Fruit fly (Drosophila melanogaster): ENCODE data around the gene CG18764.

CG18764 gene

dm6 chr3R:11648356-11649355, 22.0 kb downstream of the CG18764 start (continued):
- TF ChIP-seq CG15479 (GFP tag; optimal IDR thresholded peaks at IDR 0.05) (peak; percentile 59), BtbVII (GFP tag; optimal IDR thresholded peaks at IDR 0.05) (peak; percentile 67), klu (GFP tag; IDR thresholded peaks at IDR 0.05) (0 out of 2 replicates have a peak, but pooled peaks have one; percentile 38), Eip74EF (GFP tag; optimal IDR thresholded peaks at IDR 0.05) (no peak), CG5180 (GFP tag; optimal IDR thresholded peaks at IDR 0.05) (peak; percentile 35), mirr (GFP tag; optimal IDR thresholded peaks at IDR 0.05) (no peak), sr (GFP tag; IDR thresholded peaks at IDR 0.05) (peak; percentile 88), sob (GFP tag; IDR thresholded peaks at IDR 0.05) (no peak), Nf-YB (GFP tag; optimal IDR thresholded peaks at IDR 0.05) (no peak), Deaf1 (tag; optimal IDR thresholded peaks at IDR 0.05) (peak; percentile 61), chif (GFP tag; optimal IDR thresholded peaks at IDR 0.05) (no peak), CG8290 (GFP tag; optimal IDR thresholded peaks at IDR 0.05) (no peak), CG8290 (tag; optimal IDR thresholded peaks at IDR 0.05) (peak in 1 of 2 experiments; percentile 6), sens (GFP tag) (peak; percentile 13), Hr78 (GFP tag; optimal IDR thresholded peaks at IDR 0.05) (peak in 1 of 2 experiments; percentile 48), CG16779 (GFP tag; IDR thresholded peaks at IDR 0.05) (0 out of 2 replicates have a peak, but pooled peaks have one; percentile 31), kay (GFP tag; optimal IDR thresholded peaks at IDR 0.05) (no peak), chn (GFP tag; optimal IDR thresholded peaks at IDR 0.05) (no peak), CG3847 (GFP tag; IDR thresholded peaks at IDR 0.05) (0 out of 2 replicates have a peak, but pooled peaks have one; percentile 26), amos (GFP tag; IDR thresholded peaks at IDR 0.05; ENCODE audit: partially characterized antibody) (peak; percentile 12; the same call in 1 of the 2 replicates), unpg (GFP tag; optimal IDR thresholded peaks at IDR 0.05) (no peak), hkb (optimal IDR thresholded peaks at IDR 0.05) (no peak), hkb (GFP tag; IDR thresholded peaks at IDR 0.05) (peak; percentile 20; the same call in 1 of the 2 replicates), CG9932 (GFP tag; IDR thresholded peaks at IDR 0.05) (0 out of 2 replicates have a peak, but pooled peaks have one; percentile 22), ash1 (GFP tag; optimal IDR thresholded peaks at IDR 0.05) (peak; percentile 25), CG3281 (GFP tag; optimal IDR thresholded peaks at IDR 0.05) (no peak), slbo (GFP tag; IDR thresholded peaks at IDR 0.05) (0 out of 2 replicates have a peak, but pooled peaks have one; percentile 31), Bteb2 (GFP tag; optimal IDR thresholded peaks at IDR 0.05) (no peak), CG8388 (GFP tag; optimal IDR thresholded peaks at IDR 0.05) (peak; percentile 35), NK7.1 (GFP tag; optimal IDR thresholded peaks at IDR 0.05) (no peak), Fer1 (GFP tag; optimal IDR thresholded peaks at IDR 0.05) (peak; percentile 33), chm (GFP tag; IDR thresholded peaks at IDR 0.05) (0 out of 2 replicates have a peak, but pooled peaks have one; percentile 37), CG1832 (GFP tag; optimal IDR thresholded peaks at IDR 0.05) (peak; percentile 57)

- peak; percentile 97 for TF ChIP-seq HmgZ (tag; optimal IDR thresholded peaks at IDR 0.05)
- TF ChIP-seq oc (tag; optimal IDR thresholded peaks at IDR 0.05), result peak; percentile 93
- no peak for TF ChIP-seq CG6791 (GFP tag; IDR thresholded peaks at IDR 0.05; ENCODE audit: partially characterized antibody)
- peak; percentile 96 for TF ChIP-seq CG12155 (GFP tag; optimal IDR thresholded peaks at IDR 0.05)
- peak; percentile 96 for TF ChIP-seq Fer2 (tag; optimal IDR thresholded peaks at IDR 0.05)
- TF ChIP-seq CG12104 (GFP tag; optimal IDR thresholded peaks at IDR 0.05), result peak; percentile 95
- peak; percentile 91 for TF ChIP-seq wor (GFP tag; IDR thresholded peaks at IDR 0.05)
- TF ChIP-seq lov (optimal IDR thresholded peaks at IDR 0.05), result no peak
- TF ChIP-seq lov (GFP tag; IDR thresholded peaks at IDR 0.05), result peak; percentile 92; the same call in 2 of the 3 replicates
- peak; percentile 96 for TF ChIP-seq tin (GFP tag; optimal IDR thresholded peaks at IDR 0.05)
- TF ChIP-seq CG10959 (GFP tag; IDR thresholded peaks at IDR 0.05), result peak; percentile 82
- TF ChIP-seq pho (GFP tag; optimal IDR thresholded peaks at IDR 0.05), result peak; percentile 97
- peak; percentile 93 for TF ChIP-seq CG1603 (tag; optimal IDR thresholded peaks at IDR 0.05)
- TF ChIP-seq Atf3 (GFP tag; optimal IDR thresholded peaks at IDR 0.05), result peak; percentile 89
- peak; percentile 94 for TF ChIP-seq Max (GFP tag; optimal IDR thresholded peaks at IDR 0.05)
- TF ChIP-seq CG14710 (tag; optimal IDR thresholded peaks at IDR 0.05), result peak; percentile 53
- TF ChIP-seq Hr78 (GFP tag; optimal IDR thresholded peaks at IDR 0.05), result peak in 1 of 2 experiments; percentile 46
These were observed 22.8 kb downstream of the CG18764 start for dm6 chr3R:11649449-11649848.
